Fruit fly (Drosophila melanogaster): ENCODE data around the gene Sry-beta.

Gene Sry-beta

DNA sequence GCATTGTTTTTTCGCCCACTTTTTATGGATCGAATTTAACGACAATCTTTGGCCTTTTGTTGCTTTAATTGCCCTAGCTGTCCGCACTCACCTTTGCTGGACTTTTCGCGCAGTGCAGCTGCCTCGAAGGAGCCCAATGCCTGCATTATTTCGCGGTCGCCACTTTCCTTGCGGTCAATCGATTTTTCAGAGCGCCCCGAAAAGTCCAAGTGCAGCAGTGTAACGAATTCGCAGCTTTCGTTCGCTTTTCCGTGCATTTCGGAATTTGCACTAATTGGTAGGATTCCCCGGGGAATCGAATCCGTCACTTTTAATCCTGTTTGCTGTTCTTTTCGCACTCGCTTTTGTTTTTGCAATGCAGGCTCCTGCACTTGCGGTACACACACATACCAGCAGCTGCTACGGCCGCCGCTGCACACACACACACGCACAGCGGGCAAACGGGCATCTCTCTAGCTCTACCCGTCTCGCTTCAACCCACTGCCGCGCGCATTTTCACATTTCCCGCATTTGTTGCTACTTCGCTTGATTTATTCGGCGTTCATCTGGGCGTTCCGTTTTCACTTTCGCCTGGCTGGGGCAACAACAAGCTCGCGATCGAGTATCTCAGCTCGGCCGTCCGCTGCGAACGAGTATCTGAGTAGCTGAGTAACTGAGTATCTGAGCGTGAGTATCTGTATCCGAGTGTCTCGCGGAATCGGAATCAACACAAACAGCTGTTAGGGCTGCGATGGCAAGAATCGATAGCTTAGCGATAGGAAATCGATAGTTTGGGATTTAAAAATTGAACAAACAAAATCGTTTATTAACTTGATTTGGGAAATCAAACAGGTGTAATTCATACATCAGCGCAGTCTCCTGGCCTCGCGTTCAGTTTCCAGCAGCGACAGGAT lies 17.7 kb upstream of the Sry-beta start, which contains the start of gene Mgat2 (continued):
- TF ChIP-seq unpg (GFP tag; optimal IDR thresholded peaks at IDR 0.05) (no peak), salm (tag; optimal IDR thresholded peaks at IDR 0.05) (peak; percentile 49), Eip74EF (GFP tag; optimal IDR thresholded peaks at IDR 0.05) (peak in 1 of 2 experiments; percentile 61), psq (GFP tag; optimal IDR thresholded peaks at IDR 0.05) (no peak), onecut (GFP tag; IDR thresholded peaks at IDR 0.05) (peak; percentile 94), CG15073 (GFP tag; optimal IDR thresholded peaks at IDR 0.05) (no peak), Opbp (GFP tag; IDR thresholded peaks at IDR 0.05; ENCODE audit: partially characterized antibody) (peak; percentile 81), CG10147 (GFP tag; optimal IDR thresholded peaks at IDR 0.05) (peak; percentile 44), Abd-B (GFP tag; optimal IDR thresholded peaks at IDR 0.05) (no peak), CG4854 (GFP tag; optimal IDR thresholded peaks at IDR 0.05) (no peak), zf30C (GFP tag; optimal IDR thresholded peaks at IDR 0.05) (no peak), MTF-1 (GFP tag; optimal IDR thresholded peaks at IDR 0.05; ENCODE audit: borderline replicate concordance) (peak; percentile 62), Awh (GFP tag; IDR thresholded peaks at IDR 0.05) (peak; percentile 67; the same call in 1 of the 2 replicates), hkb (optimal IDR thresholded peaks at IDR 0.05) (no peak), hkb (GFP tag; IDR thresholded peaks at IDR 0.05) (peak; percentile 60; the same call in 1 of the 2 replicates), btn (GFP tag; optimal IDR thresholded peaks at IDR 0.05) (no peak), CG11456 (GFP tag; IDR thresholded peaks at IDR 0.05) (no peak), kay (GFP tag; optimal IDR thresholded peaks at IDR 0.05) (no peak), CG11247 (GFP tag; IDR thresholded peaks at IDR 0.05) (no peak), cg (GFP tag; optimal IDR thresholded peaks at IDR 0.05) (peak; percentile 96), Chrac-16 (GFP tag; optimal IDR thresholded peaks at IDR 0.05) (no peak), az2 (GFP tag; optimal IDR thresholded peaks at IDR 0.05) (no peak), GATAe (GFP tag; conservative IDR thresholded peaks at IDR 0.05) (no peak), CG2678 (tag; optimal IDR thresholded peaks at IDR 0.05) (no peak), fd3F (GFP tag; optimal IDR thresholded peaks at IDR 0.05) (no peak), CG11696 (GFP tag; IDR thresholded peaks at IDR 0.05) (0 out of 2 replicates have a peak, but pooled peaks have one; percentile 7), Bgb (GFP tag; IDR thresholded peaks at IDR 0.05; ENCODE audit: partially characterized antibody) (peak; percentile 81), Ptx1 (GFP tag; IDR thresholded peaks at IDR 0.05) (no peak), Usf (GFP tag; optimal IDR thresholded peaks at IDR 0.05) (no peak), CG17385 (GFP tag; optimal IDR thresholded peaks at IDR 0.05) (peak; percentile 20), Six4 (GFP tag; optimal IDR thresholded peaks at IDR 0.05) (no peak), zfh1 (GFP tag; IDR thresholded peaks at IDR 0.05) (0 out of 3 replicates have a peak, but pooled peaks have one; percentile 33), PHDP (tag; optimal IDR thresholded peaks at IDR 0.05) (no peak), peb (GFP tag; IDR thresholded peaks at IDR 0.05) (no peak), crc (GFP tag; optimal IDR thresholded peaks at IDR 0.05) (no peak), CG18619 (GFP tag; optimal IDR thresholded peaks at IDR 0.05) (no peak), mam (GFP tag; optimal IDR thresholded peaks at IDR 0.05) (no peak), corto (GFP tag; optimal IDR thresholded peaks at IDR 0.05) (no peak), CG7839 (tag; optimal IDR thresholded peaks at IDR 0.05) (no peak), grn (GFP tag; optimal IDR thresholded peaks at IDR 0.05) (peak; percentile 27), pum (GFP tag; optimal IDR thresholded peaks at IDR 0.05) (no peak), zen (tag; optimal IDR thresholded peaks at IDR 0.05) (no peak), D19A (tag; optimal IDR thresholded peaks at IDR 0.05) (no peak), tin (GFP tag; optimal IDR thresholded peaks at IDR 0.05) (no peak), ham (GFP tag; IDR thresholded peaks at IDR 0.05) (no peak), gsb-n (tag; optimal IDR thresholded peaks at IDR 0.05) (peak; percentile 33), slbo (GFP tag; IDR thresholded peaks at IDR 0.05) (no peak), CG2202 (tag; optimal IDR thresholded peaks at IDR 0.05) (peak; percentile 66), crp (GFP tag; optimal IDR thresholded peaks at IDR 0.05) (peak; percentile 73 to 96)

All from whole organism, embryonic.